In genomic region chr3R:16569338-16569737, dm6 we compare ENCODE assay signal across 2 fruit fly cellular contexts.
TF ChIP-seq lines count a peak whose summit lies in the region.

No protein-coding gene starts in this region.

- no peak for TF ChIP-seq CTCF in whole organism, embryonic (GFP tag; optimal IDR thresholded peaks at IDR 0.05; lab: Kevin White, UChicago)

TF ChIP-seq in whole organism, embryonic, 481 proteins besides CTCF, POLR2A, EP300 and RAD21:
- TF ChIP-seq Stat92E (GFP tag; optimal IDR thresholded peaks at IDR 0.05; lab: Kevin White, UChicago) (no peak), crol (GFP tag; IDR thresholded peaks at IDR 0.05; lab: Robert Waterston, UW) (peak; percentile 79), trh (GFP tag; optimal IDR thresholded peaks at IDR 0.05; lab: Kevin White, UChicago) (no peak), jigr1 (GFP tag; IDR thresholded peaks at IDR 0.05; lab: Robert Waterston, UW) (0 out of 3 replicates have a peak, but pooled peaks have one; percentile 18), Hr39 (optimal IDR thresholded peaks at IDR 0.05; lab: Kevin White, UChicago) (peak; percentile 79), sisA (GFP tag; IDR thresholded peaks at IDR 0.05; lab: Robert Waterston, UW) (peak; percentile 39; the same call in 1 of the 2 replicates), ham (GFP tag; IDR thresholded peaks at IDR 0.05; lab: Robert Waterston, UW) (0 out of 2 replicates have a peak, but pooled peaks have one; percentile 36), Med (GFP tag; lab: Kevin White, UChicago) (peak; percentile 34), Hr78 (GFP tag; optimal IDR thresholded peaks at IDR 0.05; lab: Kevin White, UChicago) (peak in 1 of 2 experiments; percentile 35), sens (GFP tag; lab: Kevin White, UChicago) (peak; percentile 46)
TF ChIP-seq in whole organism, embryonic: peak in this region for 8.

TF ChIP-seq in whole organism, wandering third instar larva, 38 proteins besides CTCF, POLR2A, EP300 and RAD21:
- TF ChIP-seq Vsx2 (GFP tag; optimal IDR thresholded peaks at IDR 0.05; lab: Kevin White, UChicago; ENCODE audit: partially characterized antibody) (no peak), GATAd (GFP tag; optimal IDR thresholded peaks at IDR 0.05; lab: Kevin White, UChicago) (no peak), Dfd (GFP tag; optimal IDR thresholded peaks at IDR 0.05; lab: Kevin White, UChicago) (peak; percentile 99), Myc (optimal IDR thresholded peaks at IDR 0.05; lab: Kevin White, UChicago) (no peak), sage (GFP tag; optimal IDR thresholded peaks at IDR 0.05; lab: Kevin White, UChicago) (no peak)

Comparison
In these comparisons a context has a peak if more than half of its experiments do, and no peak if none do; other contexts are left out.
1. Of the 10 proteins assayed by ChIP-seq in both whole organism, embryonic and whole organism, wandering third instar larva: peak only in whole organism, embryonic: none; only in whole organism, wandering third instar larva: Dfd; in both: none; in neither: 8; mixed calls (peak in some experiments, not most) for 1.